Worm (Caenorhabditis elegans) whole organism, early embryonic: ENCODE results near the gene pac-1.

Source experiments
- F13C5.2 ChIP-seq: sonication (generic microtip); optimal IDR thresholded peaks from 2 replicates; lab custom pipeline; 2017; ENCODE audit warnings: mild to moderate bottlenecking, missing genetic modification characterization, inconsistent platforms, missing compliant biosample characterization
- ama-1 ChIP-seq: fragments of 150-350 bp; optimal IDR thresholded peaks from 2 replicates; lab custom pipeline; 2014
- ceh-13 ChIP-seq: fragments of 200-800 bp; sonication (Bioruptor generic); optimal IDR thresholded peaks from 2 replicates; lab custom pipeline; 2018; ENCODE audit warnings: mild to moderate bottlenecking, missing genetic modification characterization, missing compliant biosample characterization
- ets-7 ChIP-seq: sonication (generic microtip); optimal IDR thresholded peaks from 2 replicates; lab custom pipeline; 2016; ENCODE audit warnings: missing genotype, missing genetic modification characterization, missing compliant biosample characterization
- flt-1 ChIP-seq: fragments of 200-800 bp; sonication (Bioruptor generic); IDR thresholded peaks from 2 replicates; pipeline ENCODE4 v1.3.6; 2022; ENCODE audit warnings: missing genetic modification characterization, missing compliant biosample characterization
- hmbx-1 ChIP-seq: sonication (generic microtip); optimal IDR thresholded peaks from 2 replicates; lab custom pipeline; 2016; ENCODE audit warnings: mild to moderate bottlenecking, missing genetic modification characterization, missing compliant biosample characterization
- hmg-4 ChIP-seq: fragments of 200-800 bp; sonication (Bioruptor generic); optimal IDR thresholded peaks from 2 replicates; lab custom pipeline; 2018; ENCODE audit warnings: mild to moderate bottlenecking, missing genetic modification characterization, missing compliant biosample characterization
- hnd-1 ChIP-seq: sonication (generic microtip); optimal IDR thresholded peaks from 2 replicates; lab custom pipeline; 2016; ENCODE audit warnings: missing genetic modification characterization, missing compliant biosample characterization
- pes-1 ChIP-seq: fragments of 200-800 bp; sonication (Bioruptor generic); IDR thresholded peaks from 2 replicates; pipeline ENCODE4 v1.3.6; 2022; ENCODE audit warnings: missing genetic modification reagents, missing genetic modification characterization, missing compliant biosample characterization
- tbx-11 ChIP-seq: fragments of 200-800 bp; sonication (Bioruptor generic); IDR thresholded peaks from 2 replicates; pipeline ENCODE4 v1.3.6; 2022; ENCODE audit warnings: missing genetic modification characterization, missing compliant biosample characterization
- tbx-37 ChIP-seq: fragments of 200-800 bp; sonication (Bioruptor generic); conservative IDR thresholded peaks from 2 replicates; pipeline ENCODE4 v1.3.6; 2022; ENCODE audit warnings: missing genetic modification reagents, missing genetic modification characterization, missing compliant biosample characterization
- tra-4 ChIP-seq: sonication (generic microtip); optimal IDR thresholded peaks from 2 replicates; lab custom pipeline; 2017; ENCODE audit warnings: missing genetic modification characterization, missing compliant biosample characterization

DNA sequence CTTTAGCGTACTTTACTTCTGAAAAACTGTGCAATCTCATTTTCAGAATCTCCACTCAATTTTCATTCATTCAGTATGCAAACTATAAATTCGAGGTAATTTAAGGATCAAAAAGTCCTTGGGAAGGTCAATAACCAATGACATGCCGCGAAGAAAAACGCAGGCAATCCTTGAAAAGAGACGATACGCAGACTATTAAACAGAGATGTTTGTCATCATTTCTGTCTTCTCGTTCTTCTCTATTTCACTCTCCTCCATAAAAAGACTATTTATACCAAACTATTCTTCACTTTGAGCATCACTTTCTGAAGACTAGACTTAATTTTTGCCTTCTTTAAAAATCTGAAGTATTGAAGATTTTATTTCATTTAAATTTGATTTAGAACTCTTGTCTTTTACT, 57.3 kb downstream of the pac-1 start, which contains the start of gene C02D5.4:
- no peak for TF ChIP-seq ets-7 (tag; lab: Kevin White, UChicago)
- no peak for TF ChIP-seq ceh-13 (GFP tag; lab: Kevin White, UChicago)
- TF ChIP-seq hnd-1 (tag; lab: Kevin White, UChicago) = no peak
- no peak for TF ChIP-seq ama-1 (lab: Kevin White, UChicago)
- no peak for TF ChIP-seq tbx-37 (GFP tag; lab: Robert Waterston, UW)
- no peak for TF ChIP-seq hmbx-1
- TF ChIP-seq tbx-11 (GFP tag; lab: Robert Waterston, UW) = no peak
- TF ChIP-seq flt-1 = no peak
- no peak for TF ChIP-seq F13C5.2
- TF ChIP-seq tra-4 (tag; lab: Kevin White, UChicago) = no peak
- TF ChIP-seq pes-1 = no peak
- TF ChIP-seq hmg-4 (GFP tag; lab: Kevin White, UChicago) = no peak
